Worm (Caenorhabditis elegans): ENCODE data around the gene C13A2.4.

The C13A2.4 gene

ce11 chrV:7237133-7237532 is 42.1 kb upstream of the C13A2.4 start, which contains the start of gene hyls-1 (continued):
- TF ChIP-seq Y116A8C.19 (tag; optimal IDR thresholded peaks at IDR 0.05; ENCODE audit: borderline replicate concordance): no peak
- peak; percentile 74; the same call in 1 of the 2 replicates for TF ChIP-seq ceh-88 (GFP tag; IDR thresholded peaks at IDR 0.05)
- peak; percentile 74 for TF ChIP-seq lir-3 (tag; optimal IDR thresholded peaks at IDR 0.05; ENCODE audit: poor library complexity)
- TF ChIP-seq tlp-1 (tag; optimal IDR thresholded peaks at IDR 0.05): no peak
- peak; percentile 75 for TF ChIP-seq hpl-2 (GFP tag; optimal IDR thresholded peaks at IDR 0.05)
- TF ChIP-seq fkh-10 (GFP tag; optimal IDR thresholded peaks at IDR 0.05): peak; percentile 37
- TF ChIP-seq lsy-2 (tag; optimal IDR thresholded peaks at IDR 0.05): peak; percentile 88
- peak; percentile 81 for TF ChIP-seq unc-86 (tag; optimal IDR thresholded peaks at IDR 0.05)
- TF ChIP-seq nhr-76 (tag; optimal IDR thresholded peaks at IDR 0.05): no peak
- peak; percentile 88 for TF ChIP-seq xbp-1 (tag; optimal IDR thresholded peaks at IDR 0.05)
- peak; percentile 94 for TF ChIP-seq nhr-85 (tag)
- peak; percentile 96 to 98 for TF ChIP-seq efl-1 (optimal IDR thresholded peaks at IDR 0.05)
- TF ChIP-seq efl-1 (GFP tag; optimal IDR thresholded peaks at IDR 0.05 in 1 of 2): peak; percentile 96 to 100
- no peak for TF ChIP-seq nhr-12 (tag; optimal IDR thresholded peaks at IDR 0.05)
- TF ChIP-seq C34B4.2 (tag; optimal IDR thresholded peaks at IDR 0.05): no peak
- TF ChIP-seq mef-2 (tag; optimal IDR thresholded peaks at IDR 0.05): no peak
- peak; percentile 40 for TF ChIP-seq F16B12.6 (tag; optimal IDR thresholded peaks at IDR 0.05)
- peak; percentile 88 for TF ChIP-seq isw-1 (GFP tag; IDR thresholded peaks at IDR 0.05)
- peak; percentile 94 to 97 for TF ChIP-seq lin-35 (GFP tag; optimal IDR thresholded peaks at IDR 0.05)
- no peak for TF ChIP-seq mab-9 (GFP tag; IDR thresholded peaks at IDR 0.05)
- no peak for TF ChIP-seq zip-4 (GFP tag; optimal IDR thresholded peaks at IDR 0.05)
- peak; percentile 63 for TF ChIP-seq snpc-4 (tag; optimal IDR thresholded peaks at IDR 0.05)
- TF ChIP-seq aly-2 (tag; optimal IDR thresholded peaks at IDR 0.05): peak; percentile 32
- no peak for TF ChIP-seq unc-98 (GFP tag; IDR thresholded peaks at IDR 0.05)
- no peak for TF ChIP-seq pqm-1 (tag; optimal IDR thresholded peaks at IDR 0.05)
- TF ChIP-seq unc-130 (tag; optimal IDR thresholded peaks at IDR 0.05): peak; percentile 78
- TF ChIP-seq sup-37 (GFP tag; optimal IDR thresholded peaks at IDR 0.05): peak; percentile 35
- TF ChIP-seq swsn-7 (tag; optimal IDR thresholded peaks at IDR 0.05): peak; percentile 85
- TF ChIP-seq rnt-1 (tag; optimal IDR thresholded peaks at IDR 0.05): peak; percentile 90
- no peak for TF ChIP-seq sptf-1 (tag; optimal IDR thresholded peaks at IDR 0.05)
- TF ChIP-seq ama-1 (optimal IDR thresholded peaks at IDR 0.05): no peak
- TF ChIP-seq nhr-11 (tag; optimal IDR thresholded peaks at IDR 0.05): peak; percentile 48
- peak; percentile 64 for TF ChIP-seq jun-1 (tag; optimal IDR thresholded peaks at IDR 0.05)
- peak; percentile 8 for TF ChIP-seq sox-4 (tag; optimal IDR thresholded peaks at IDR 0.05)
- TF ChIP-seq ceh-63 (GFP tag; optimal IDR thresholded peaks at IDR 0.05): no peak
- peak; percentile 59 for TF ChIP-seq nhr-77 (tag; optimal IDR thresholded peaks at IDR 0.05)
- no peak for TF ChIP-seq ets-5 (GFP tag; IDR thresholded peaks at IDR 0.05)
- peak; percentile 81 for TF ChIP-seq lin-14 (GFP tag; optimal IDR thresholded peaks at IDR 0.05)
- TF ChIP-seq zag-1 (tag; optimal IDR thresholded peaks at IDR 0.05): no peak
- TF ChIP-seq nhr-90 (tag; optimal IDR thresholded peaks at IDR 0.05; ENCODE audit: poor library complexity): peak; percentile 89
- TF ChIP-seq ztf-4 (tag; optimal IDR thresholded peaks at IDR 0.05): peak; percentile 38
- TF ChIP-seq ceh-8 (GFP tag; optimal IDR thresholded peaks at IDR 0.05): peak; percentile 44
- no peak for TF ChIP-seq nhr-28 (tag; optimal IDR thresholded peaks at IDR 0.05)
- peak; percentile 73 for TF ChIP-seq blmp-1 (tag; optimal IDR thresholded peaks at IDR 0.05)
- TF ChIP-seq vab-15 (tag; optimal IDR thresholded peaks at IDR 0.05): peak; percentile 2
- TF ChIP-seq pag-3 (tag; optimal IDR thresholded peaks at IDR 0.05; ENCODE audit: borderline replicate concordance, insufficient read depth): no peak
- TF ChIP-seq dsc-1 (tag; optimal IDR thresholded peaks at IDR 0.05): peak; percentile 82
- peak in 1 of 2 experiments; percentile 77 for TF ChIP-seq mdl-1 (tag; optimal IDR thresholded peaks at IDR 0.05)
- TF ChIP-seq lin-15B (tag; optimal IDR thresholded peaks at IDR 0.05): peak; percentile 89
- TF ChIP-seq C04F5.9 (tag; optimal IDR thresholded peaks at IDR 0.05): peak; percentile 48
- TF ChIP-seq irx-1 (tag; optimal IDR thresholded peaks at IDR 0.05): peak; percentile 86
- TF ChIP-seq C16A3.4 (tag; optimal IDR thresholded peaks at IDR 0.05): peak; percentile 89
- no peak for TF ChIP-seq unc-30 (tag; optimal IDR thresholded peaks at IDR 0.05)
- peak; percentile 92 for TF ChIP-seq nhr-47 (tag; optimal IDR thresholded peaks at IDR 0.05)
- peak; percentile 92 for TF ChIP-seq snu-23 (GFP tag; optimal IDR thresholded peaks at IDR 0.05)

Measured in whole organism, L1 larva.